Worm (Caenorhabditis elegans) whole organism, late embryonic: ENCODE measurements around the gene cyp-35D1.

Experiments
- ama-1 ChIP-seq: fragments of 150-350 bp; optimal IDR thresholded peaks from 2 replicates; lab custom pipeline; 2014
- ceh-30 ChIP-seq: fragments of 150-350 bp; optimal IDR thresholded peaks from 2 replicates; lab custom pipeline; 2014; ENCODE audit warnings: missing biosample characterization, missing genetic modification characterization
- ceh-31 ChIP-seq: sonication (generic microtip); optimal IDR thresholded peaks from 2 replicates; lab custom pipeline; 2016; ENCODE audit warnings: missing genetic modification characterization, missing compliant biosample characterization
- hlh-13 ChIP-seq: fragments of 200-800 bp; sonication (Bioruptor generic); optimal IDR thresholded peaks from 2 replicates; lab custom pipeline; 2018; ENCODE audit warnings: mild to moderate bottlenecking, missing genetic modification characterization, missing compliant biosample characterization
- odd-2 ChIP-seq: sonication (generic microtip); optimal IDR thresholded peaks from 2 replicates; lab custom pipeline; 2017; ENCODE audit warnings: antibody characterized with exemption, mild to moderate bottlenecking, missing genetic modification characterization, missing compliant biosample characterization
- pag-3 ChIP-seq: sonication (generic microtip); optimal IDR thresholded peaks from 2 replicates; lab custom pipeline; 2016; ENCODE audit warnings: missing compliant biosample characterization, missing genetic modification characterization, borderline replicate concordance
- rnt-1 ChIP-seq: sonication (generic microtip); optimal IDR thresholded peaks from 2 replicates; lab custom pipeline; 2016; ENCODE audit warnings: missing genetic modification characterization, missing compliant biosample characterization
- syd-9 ChIP-seq: sonication (generic microtip); optimal IDR thresholded peaks from 2 replicates; lab custom pipeline; 2016; ENCODE audit warnings: mild to moderate bottlenecking, missing genetic modification characterization, moderate library complexity, missing compliant biosample characterization

- no peak for TF ChIP-seq pag-3 (tag; lab: Kevin White, UChicago)
- TF ChIP-seq ama-1: no peak
- no peak for TF ChIP-seq ceh-30 (tag; lab: Kevin White, UChicago)
- no peak for TF ChIP-seq rnt-1
- no peak for TF ChIP-seq hlh-13 (GFP tag; lab: Kevin White, UChicago)
- no peak for TF ChIP-seq odd-2 (tag; lab: Kevin White, UChicago)
- TF ChIP-seq syd-9 (tag; lab: Kevin White, UChicago): no peak
- no peak for TF ChIP-seq ceh-31
These were observed 27.6 kb upstream of the cyp-35D1 start for ce11 chrV:16041412-16041811.
